Worm (Caenorhabditis elegans): ENCODE data around the gene nmy-1.
"Not testable (repeated sequence)": the region's sequence is repeated elsewhere in the genome, so short reads cannot be mapped to it uniquely, and the experiment has no call there.

nmy-1 gene

ce11 chrX:2890041-2890650, 19.2 kb upstream of the nmy-1 start:
- TF ChIP-seq ceh-28 (tag; optimal IDR thresholded peaks at IDR 0.05) (no peak), R02D3.7 (tag; optimal IDR thresholded peaks at IDR 0.05) (no peak), nhr-12 (tag; optimal IDR thresholded peaks at IDR 0.05) (no peak), nhr-23 (tag; optimal IDR thresholded peaks at IDR 0.05) (peak; percentile 57), ama-1 (optimal IDR thresholded peaks at IDR 0.05) (peak; percentile 51), nfya-1 (tag; optimal IDR thresholded peaks at IDR 0.05; ENCODE audit: insufficient read depth) (no peak), ztf-11 (tag; optimal IDR thresholded peaks at IDR 0.05) (no peak), nhr-43 (tag; optimal IDR thresholded peaks at IDR 0.05; ENCODE audit: poor library complexity, severe bottlenecking) (peak; percentile 72)

ce11 chrX:2891141-2891739, 18.1 kb upstream of the nmy-1 start, which contains the start of gene B0410.3:
Gene B0410.3 (minus strand): TSS chrX:2891491.
- TF ChIP-seq tbx-2 (tag; optimal IDR thresholded peaks at IDR 0.05) (peak; percentile 35), unc-62 (GFP tag; optimal IDR thresholded peaks at IDR 0.05) (peak; percentile 67), nhr-25 (tag; optimal IDR thresholded peaks at IDR 0.05) (peak; percentile 89), ama-1 (optimal IDR thresholded peaks at IDR 0.05) (peak; percentile 89), elt-1 (tag; optimal IDR thresholded peaks at IDR 0.05) (peak; percentile 76), nfya-1 (tag; optimal IDR thresholded peaks at IDR 0.05; ENCODE audit: insufficient read depth) (peak; percentile 10), zag-1 (tag; optimal IDR thresholded peaks at IDR 0.05) (no peak), nhr-23 (tag; optimal IDR thresholded peaks at IDR 0.05) (peak; percentile 95), fkh-2 (tag; optimal IDR thresholded peaks at IDR 0.05) (no peak), mml-1 (tag; optimal IDR thresholded peaks at IDR 0.05) (no peak), mdl-1 (tag; optimal IDR thresholded peaks at IDR 0.05) (peak; percentile 52), nhr-43 (tag; optimal IDR thresholded peaks at IDR 0.05; ENCODE audit: poor library complexity, severe bottlenecking) (peak; percentile 96), nhr-76 (tag; optimal IDR thresholded peaks at IDR 0.05) (peak; percentile 8), pha-4 (tag; optimal IDR thresholded peaks at IDR 0.05) (no peak), aly-2 (tag; optimal IDR thresholded peaks at IDR 0.05) (no peak), fos-1 (tag; optimal IDR thresholded peaks at IDR 0.05) (peak; percentile 60), elt-3 (tag; optimal IDR thresholded peaks at IDR 0.05) (peak; percentile 64 to 84 (median 74)), pqm-1 (tag; optimal IDR thresholded peaks at IDR 0.05) (no peak), ceh-28 (tag; optimal IDR thresholded peaks at IDR 0.05) (peak; percentile 55)

- TF ChIP-seq nhr-43 (tag; optimal IDR thresholded peaks at IDR 0.05; ENCODE audit: poor library complexity, severe bottlenecking) (no peak), ceh-82 (tag; optimal IDR thresholded peaks at IDR 0.05) (no peak), pqm-1 (tag; optimal IDR thresholded peaks at IDR 0.05) (no peak), ztf-11 (tag; optimal IDR thresholded peaks at IDR 0.05) (no peak), nhr-23 (tag; optimal IDR thresholded peaks at IDR 0.05) (no peak), nhr-77 (tag; optimal IDR thresholded peaks at IDR 0.05) (no peak), snpc-4 (tag; optimal IDR thresholded peaks at IDR 0.05) (peak; percentile 92)
Measured at ce11 chrX:2891879-2892278, 17.4 kb upstream of the nmy-1 start.

ce11 chrX:2893026-2893662, 16.2 kb upstream of the nmy-1 start:
- TF ChIP-seq nhr-76 (tag; optimal IDR thresholded peaks at IDR 0.05) (no peak), nhr-43 (tag; optimal IDR thresholded peaks at IDR 0.05; ENCODE audit: poor library complexity, severe bottlenecking) (peak; percentile 70), tbx-2 (tag; optimal IDR thresholded peaks at IDR 0.05) (peak; percentile 38), pha-4 (tag; optimal IDR thresholded peaks at IDR 0.05) (no peak), unc-39 (tag; optimal IDR thresholded peaks at IDR 0.05) (no peak), nhr-23 (tag; optimal IDR thresholded peaks at IDR 0.05) (peak; percentile 81)

ce11 chrX:2894273-2894672, 15.1 kb upstream of the nmy-1 start, which contains the start of gene B0410.1:
Gene B0410.1 (plus strand): TSS chrX:2894573.
- not testable (repeated sequence) for TF ChIP-seq skn-1, R02D3.7, nhr-25 (tag; optimal IDR thresholded peaks at IDR 0.05)

ce11 chrX:2895646-2896045, 13.7 kb upstream of the nmy-1 start:
- TF ChIP-seq ceh-28 (tag; optimal IDR thresholded peaks at IDR 0.05) (no peak), R02D3.7 (tag; optimal IDR thresholded peaks at IDR 0.05) (no peak), nhr-25 (tag; optimal IDR thresholded peaks at IDR 0.05) (peak; percentile 15)

All from whole organism, L3 larva.